Fruit fly (Drosophila melanogaster) whole organism, pupa: ENCODE data around the gene nerfin-1.
A peak's percentile ranks its signal among the peaks of the same experiment; 100 is the strongest.

Experiments used
- CG10348 ChIP-seq: fragments of 200-800 bp; sonication (Bioruptor generic); IDR thresholded peaks from 2 replicates; pipeline ENCODE4 v1.3.6; 2022; ENCODE audit warnings: missing biosample characterization, missing genetic modification characterization
- CG12605 ChIP-seq: fragments of 200-800 bp; sonication (Bioruptor generic); IDR thresholded peaks from 2 replicates; pipeline ENCODE4 v1.3.6; 2022; ENCODE audit warnings: missing biosample characterization, missing genetic modification characterization
- CG13204 ChIP-seq: fragments of 200-800 bp; sonication (Bioruptor generic); optimal IDR thresholded peaks from 2 replicates; lab custom pipeline; 2018; ENCODE audit warnings: missing biosample characterization, mild to moderate bottlenecking, missing genetic modification characterization, moderate library complexity
- CG14655 ChIP-seq: fragments of 200-800 bp; sonication (Bioruptor generic); optimal IDR thresholded peaks from 3 replicates; lab custom pipeline; 2017; ENCODE audit warnings: mild to moderate bottlenecking, missing biosample characterization, missing genetic modification reagents, missing genetic modification characterization
- CG15710 ChIP-seq: fragments of 200-800 bp; sonication (Bioruptor generic); optimal IDR thresholded peaks from 2 replicates; lab custom pipeline; 2018; ENCODE audit warnings: missing biosample characterization, mild to moderate bottlenecking, missing genetic modification characterization, moderate library complexity
- CG17806 ChIP-seq: fragments of 200-800 bp; sonication (Bioruptor generic); optimal IDR thresholded peaks from 2 replicates; lab custom pipeline; 2018; ENCODE audit warnings: missing biosample characterization, mild to moderate bottlenecking, missing genetic modification characterization, moderate library complexity
- CG32121 ChIP-seq: fragments of 200-800 bp; sonication (Bioruptor generic); IDR thresholded peaks from 2 replicates; pipeline ENCODE4 v1.3.6; 2022; ENCODE audit warnings: missing biosample characterization, missing genetic modification characterization
- CG34367 ChIP-seq: fragments of 200-800 bp; sonication (Bioruptor generic); optimal IDR thresholded peaks from 2 replicates; lab custom pipeline; 2018; ENCODE audit warnings: missing biosample characterization, mild to moderate bottlenecking, missing genetic modification characterization
- CG4496 ChIP-seq: fragments of 200-800 bp; sonication (Bioruptor generic); IDR thresholded peaks from 3 replicates; pipeline ENCODE4 v1.3.6; 2022; ENCODE audit warnings: missing biosample characterization, missing genetic modification characterization
- CG8159 ChIP-seq: fragments of 200-800 bp; sonication (Bioruptor generic); optimal IDR thresholded peaks from 3 replicates; lab custom pipeline; 2018; ENCODE audit warnings: missing biosample characterization, mild to moderate bottlenecking, missing genetic modification characterization, moderate library complexity
- CG8301 ChIP-seq: fragments of 200-800 bp; sonication (Bioruptor generic); optimal IDR thresholded peaks from 2 replicates; lab custom pipeline; 2018; ENCODE audit warnings: missing biosample characterization, mild to moderate bottlenecking, missing genetic modification characterization
- CG9948 ChIP-seq: fragments of 200-800 bp; sonication (Bioruptor generic); optimal IDR thresholded peaks from 2 replicates; lab custom pipeline; 2018; ENCODE audit warnings: missing biosample characterization, mild to moderate bottlenecking, missing genetic modification characterization, moderate library complexity
- D1 ChIP-seq: fragments of 200-800 bp; sonication (Bioruptor generic); optimal IDR thresholded peaks from 2 replicates; lab custom pipeline; 2018; ENCODE audit warnings: missing biosample characterization, mild to moderate bottlenecking, missing genetic modification characterization, moderate library complexity
- EcR ChIP-seq: fragments of 200-800 bp; sonication (Bioruptor generic); optimal IDR thresholded peaks from 3 replicates; lab custom pipeline; 2019; ENCODE audit warnings: missing biosample characterization, missing genetic modification characterization, mild to moderate bottlenecking, moderate library complexity, missing genetic modification reagents
- Ets98B ChIP-seq: fragments of 200-800 bp; sonication (Bioruptor generic); IDR thresholded peaks from 2 replicates; pipeline ENCODE4 v1.3.6; 2022; ENCODE audit warnings: missing biosample characterization, missing genetic modification characterization
- Pif1A ChIP-seq: fragments of 200-800 bp; sonication (Bioruptor generic); optimal IDR thresholded peaks from 3 replicates; lab custom pipeline; 2016; ENCODE audit warnings: missing biosample characterization, missing genetic modification characterization
- Pif1B ChIP-seq: fragments of 200-800 bp; sonication (Bioruptor generic); optimal IDR thresholded peaks from 3 replicates; lab custom pipeline; 2016; ENCODE audit warnings: missing biosample characterization, missing genetic modification characterization
- Snoo ChIP-seq: fragments of 200-800 bp; sonication (Bioruptor generic); optimal IDR thresholded peaks from 3 replicates; lab custom pipeline; 2017; ENCODE audit warnings: missing biosample characterization, mild to moderate bottlenecking, missing genetic modification characterization, inconsistent platforms
- fd96Ca ChIP-seq: fragments of 200-800 bp; sonication (Bioruptor generic); IDR thresholded peaks from 3 replicates; pipeline ENCODE4 v1.3.6; 2022; ENCODE audit warnings: missing biosample characterization, missing genetic modification characterization
- gl ChIP-seq: fragments of 200-800 bp; sonication (Bioruptor generic); optimal IDR thresholded peaks from 2 replicates; lab custom pipeline; 2018; ENCODE audit warnings: missing biosample characterization, mild to moderate bottlenecking, missing genetic modification characterization
- rn ChIP-seq: fragments of 200-800 bp; sonication (Bioruptor generic); IDR thresholded peaks from 2 replicates; pipeline ENCODE4 v1.3.6; 2022; ENCODE audit warnings: missing biosample characterization, missing genetic modification characterization

The nerfin-1 gene

DNA sequence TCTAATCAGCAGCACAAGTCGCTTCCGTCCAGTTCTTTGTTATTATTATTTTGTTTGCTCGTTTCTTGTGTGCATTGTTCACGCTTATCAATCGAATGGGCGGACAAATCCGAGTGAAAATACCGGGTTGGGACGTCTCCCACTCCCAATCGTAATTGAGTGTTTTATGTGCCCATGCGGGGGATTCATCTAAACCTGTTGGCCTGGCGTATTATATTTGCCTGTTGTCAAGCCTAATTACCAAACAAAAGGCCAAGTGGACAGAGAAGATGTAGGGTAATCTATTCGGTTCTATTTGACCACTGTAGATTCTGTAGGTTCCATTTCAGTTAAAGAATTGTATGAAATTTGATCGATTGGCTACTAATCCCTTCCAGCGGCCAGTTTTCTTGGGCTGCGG lies 32.8 kb upstream of the nerfin-1 start:
- TF ChIP-seq fd96Ca (0 out of 3 replicates have a peak, but pooled peaks have one; percentile 2), CG4496 (GFP tag; lab: Robert Waterston, UW) (no peak)

DNA sequence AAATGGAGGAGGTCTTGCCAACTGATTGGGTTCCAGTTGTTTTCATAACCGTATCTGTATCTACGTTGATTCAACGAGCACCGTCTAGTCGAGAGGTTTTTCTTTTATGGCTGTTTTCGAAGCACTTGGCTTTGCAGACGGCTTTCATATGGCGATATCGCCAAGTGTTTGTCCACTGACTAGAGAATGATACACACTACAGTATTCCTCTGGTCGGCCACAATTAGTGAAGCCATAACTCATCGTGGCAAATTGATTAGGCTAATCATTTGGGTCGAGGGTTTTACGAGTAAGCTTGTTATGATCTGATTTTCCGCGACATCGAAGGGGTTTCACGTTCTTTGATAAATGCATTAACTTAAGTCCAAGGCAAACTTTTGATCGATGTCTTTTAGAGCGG lies 32.3 kb upstream of the nerfin-1 start:
- TF ChIP-seq Snoo (tag; lab: Kevin White, UChicago) (no peak), EcR (GFP tag; lab: Kevin White, UChicago) (no peak), CG8301 (tag; lab: Kevin White, UChicago) (no peak), CG17806 (tag; lab: Kevin White, UChicago) (no peak), CG9948 (no peak), CG34367 (tag; lab: Kevin White, UChicago) (no peak), Pif1A (no peak), CG32121 (no peak)

DNA sequence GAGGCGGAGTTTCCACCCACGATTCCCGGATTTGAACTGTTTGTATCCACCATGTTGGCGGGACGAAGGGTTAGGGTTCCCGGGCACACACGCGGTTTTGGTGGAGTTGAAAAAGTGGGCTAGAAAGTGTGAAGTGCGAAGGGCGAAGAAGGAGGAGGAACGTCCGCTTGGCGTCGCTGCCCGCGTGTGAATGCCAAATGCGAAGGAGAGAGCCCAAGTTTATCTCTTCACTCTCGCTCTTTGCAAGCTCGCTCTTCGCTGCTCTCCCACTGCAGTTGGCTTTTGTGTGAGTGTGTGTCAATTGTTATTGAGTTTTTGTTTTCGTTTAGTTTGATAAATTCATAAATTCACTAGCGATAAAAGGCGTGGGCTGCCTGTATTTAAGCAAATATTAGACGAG lies 28.1 kb upstream of the nerfin-1 start:
- TF ChIP-seq Pif1B (GFP tag; lab: Kevin White, UChicago) (no peak), CG4496 (GFP tag; lab: Robert Waterston, UW) (peak; percentile 62), CG15710 (no peak), CG8159 (tag; lab: Kevin White, UChicago) (no peak), CG10348 (GFP tag; lab: Robert Waterston, UW) (no peak), rn (GFP tag; lab: Robert Waterston, UW) (no peak), CG8301 (tag; lab: Kevin White, UChicago) (no peak), Ets98B (GFP tag; lab: Robert Waterston, UW) (no peak; the same call in 1 of the 2 replicates), EcR (GFP tag; lab: Kevin White, UChicago) (peak; percentile 34), CG34367 (tag; lab: Kevin White, UChicago) (no peak), CG12605 (peak; percentile 40), CG9948 (no peak), fd96Ca (no peak), CG14655 (no peak), CG13204 (GFP tag; lab: Kevin White, UChicago) (peak; percentile 8), Pif1A (no peak), Snoo (tag; lab: Kevin White, UChicago) (no peak)

DNA sequence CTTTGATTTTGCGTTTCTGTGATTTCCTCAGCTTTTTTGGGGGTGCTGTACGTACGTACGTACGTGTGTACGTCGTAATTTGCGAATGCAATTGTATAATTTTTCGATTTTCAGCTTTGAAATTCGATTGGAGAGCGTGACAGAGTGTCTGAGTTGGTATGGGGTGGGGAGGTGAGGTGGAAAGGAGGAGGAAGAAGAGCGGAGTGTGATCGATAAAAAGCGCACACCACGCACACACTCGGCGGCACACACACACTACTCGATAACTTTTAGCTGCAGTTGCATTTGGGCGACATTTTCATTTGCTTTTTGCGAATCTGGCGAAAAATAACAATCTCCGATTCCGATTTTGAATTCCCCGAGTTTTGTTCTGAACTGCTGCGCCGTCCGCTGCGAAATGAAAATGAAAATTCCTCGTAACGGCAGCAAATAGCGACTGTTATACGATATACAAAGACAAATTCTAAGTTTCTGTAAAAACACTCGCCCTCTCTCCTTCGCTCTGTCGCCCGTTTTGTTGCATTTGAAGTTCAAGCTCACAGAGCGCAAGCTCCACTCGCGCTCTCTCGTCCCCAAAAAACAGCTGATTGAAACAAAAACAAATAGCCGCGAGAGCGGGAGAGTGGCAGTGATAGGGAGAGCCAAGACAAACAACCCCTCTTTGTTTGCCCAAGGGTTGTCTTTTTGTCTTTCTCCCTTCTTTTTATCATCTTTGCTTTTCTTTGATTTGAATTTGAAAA lies 27.2 kb upstream of the nerfin-1 start, which contains the start of gene CG13907:
Gene CG13907, minus strand, starts transcription at position 518 of the 740 bp plus-strand sequence.
- TF ChIP-seq fd96Ca, result no peak
- TF ChIP-seq EcR (GFP tag; lab: Kevin White, UChicago), result peak; percentile 12
- peak; percentile 5 for TF ChIP-seq Pif1A
- peak; percentile 47; the same call in 1 of the 2 replicates for TF ChIP-seq CG12605
- peak; percentile 52; the same call in 2 of the 3 replicates for TF ChIP-seq CG4496 (GFP tag; lab: Robert Waterston, UW)
- TF ChIP-seq CG32121, result peak; percentile 29; the same call in 1 of the 2 replicates

DNA sequence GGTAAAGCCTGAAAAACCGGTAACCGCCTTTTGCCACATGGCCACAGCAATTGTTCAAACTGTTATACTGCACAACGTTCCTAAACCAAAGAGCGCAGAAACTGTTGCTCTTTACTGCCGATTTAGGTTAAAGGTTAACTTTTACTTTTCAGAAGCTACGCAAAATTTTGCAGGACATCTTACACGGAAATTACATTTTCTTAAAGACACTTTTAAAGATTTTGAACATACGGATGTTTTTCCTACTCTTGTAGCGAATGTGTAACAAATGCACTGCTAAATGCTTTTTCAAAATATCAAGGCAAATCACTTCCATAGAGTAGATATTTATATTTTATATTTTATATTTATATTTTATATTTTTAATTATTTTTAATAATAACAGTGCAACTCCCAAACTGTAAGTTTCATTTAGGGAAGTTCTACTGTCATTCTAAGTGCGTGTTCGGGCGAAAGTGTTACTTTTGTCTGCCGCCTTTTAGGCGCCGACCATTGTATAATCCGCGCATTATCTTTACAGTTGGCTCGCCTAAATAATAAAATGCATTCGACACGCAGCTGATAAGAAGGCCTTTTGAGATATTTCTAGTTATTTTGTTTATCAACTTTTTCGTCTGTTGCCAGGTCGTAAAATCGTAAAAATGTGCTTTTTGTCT lies 26.5 kb upstream of the nerfin-1 start:
- no peak for TF ChIP-seq CG10348 (GFP tag; lab: Robert Waterston, UW)

DNA sequence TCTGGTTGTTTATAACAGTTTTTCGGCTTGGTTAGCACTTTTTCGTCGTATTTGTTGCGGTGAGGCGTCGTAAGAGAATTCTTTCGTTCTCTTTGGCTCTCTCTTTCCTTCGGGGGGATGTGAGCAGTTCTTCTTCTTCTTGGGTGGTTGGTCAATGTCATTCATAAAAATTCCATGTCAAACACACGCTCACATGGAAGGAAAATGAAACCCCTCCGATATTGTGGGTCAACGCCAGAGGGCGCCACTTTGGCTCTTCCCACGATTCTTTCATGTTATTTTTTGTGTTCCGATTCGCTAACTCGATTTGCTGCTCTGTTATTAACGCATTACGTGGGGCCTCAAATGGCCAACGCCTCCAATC lies 26.0 kb upstream of the nerfin-1 start:
- TF ChIP-seq rn (GFP tag; lab: Robert Waterston, UW) (no peak), CG4496 (GFP tag; lab: Robert Waterston, UW) (no peak), Pif1B (GFP tag; lab: Kevin White, UChicago) (no peak), Pif1A (no peak), CG9948 (no peak), CG15710 (no peak), CG8159 (tag; lab: Kevin White, UChicago) (no peak), EcR (GFP tag; lab: Kevin White, UChicago) (no peak), CG10348 (GFP tag; lab: Robert Waterston, UW) (no peak)

DNA sequence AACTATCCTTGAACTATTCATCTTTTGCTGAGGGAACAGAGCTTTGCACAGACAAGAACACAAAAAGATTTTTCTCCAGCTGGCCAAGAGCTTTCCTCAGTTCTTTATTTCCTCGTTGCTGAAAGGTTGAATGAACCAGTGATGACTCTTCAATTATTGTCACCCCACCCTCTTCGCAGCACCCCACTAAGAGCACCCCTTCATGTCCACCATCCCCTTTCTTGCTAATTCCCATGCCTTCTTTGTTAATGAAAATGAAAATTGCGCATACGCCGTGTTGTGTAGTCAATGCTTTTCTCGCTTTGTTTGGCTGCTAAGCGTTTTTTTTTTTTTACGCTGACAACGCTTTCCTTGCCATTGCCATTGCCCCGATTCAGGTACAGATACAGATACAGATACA lies 25.1 kb upstream of the nerfin-1 start:
- TF ChIP-seq Snoo (tag; lab: Kevin White, UChicago) (no peak), EcR (GFP tag; lab: Kevin White, UChicago) (peak; percentile 92)

DNA sequence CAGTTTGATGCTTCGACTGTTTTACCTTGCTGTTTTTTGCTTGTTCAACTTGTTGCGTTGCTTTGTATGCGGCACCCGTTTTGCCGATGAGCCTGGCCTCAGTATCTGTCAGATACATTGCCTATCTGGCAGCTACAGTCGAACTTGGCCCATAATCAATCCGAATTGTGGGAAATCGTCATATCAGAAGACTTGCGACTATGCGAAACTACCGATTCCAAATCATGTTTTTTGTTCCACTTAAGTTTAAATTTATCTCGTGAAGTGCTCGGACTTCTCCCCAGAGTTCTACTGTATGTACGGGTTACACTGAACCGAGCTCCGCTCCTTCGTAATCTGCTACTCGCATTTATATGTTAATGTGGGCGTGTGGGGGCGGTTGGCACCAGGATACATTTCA lies 24.7 kb upstream of the nerfin-1 start:
- TF ChIP-seq CG12605 (no peak), CG4496 (GFP tag; lab: Robert Waterston, UW) (peak; percentile 68; the same call in 2 of the 3 replicates), CG8301 (tag; lab: Kevin White, UChicago) (no peak), D1 (tag; lab: Kevin White, UChicago) (no peak), CG14655 (no peak), CG17806 (tag; lab: Kevin White, UChicago) (no peak), CG9948 (no peak), CG32121 (no peak), Ets98B (GFP tag; lab: Robert Waterston, UW) (peak; percentile 40), Pif1A (no peak), CG13204 (GFP tag; lab: Kevin White, UChicago) (no peak), gl (no peak), rn (GFP tag; lab: Robert Waterston, UW) (no peak), Pif1B (GFP tag; lab: Kevin White, UChicago) (no peak), fd96Ca (0 out of 3 replicates have a peak, but pooled peaks have one; percentile 52), CG15710 (no peak), CG34367 (tag; lab: Kevin White, UChicago) (no peak), EcR (GFP tag; lab: Kevin White, UChicago) (no peak), Snoo (tag; lab: Kevin White, UChicago) (no peak), CG8159 (tag; lab: Kevin White, UChicago) (peak; percentile 33), CG10348 (GFP tag; lab: Robert Waterston, UW) (no peak)
